Fruit fly (Drosophila melanogaster): Measurements from ENCODE around the gene Ccm3.

The Ccm3 gene

DNA sequence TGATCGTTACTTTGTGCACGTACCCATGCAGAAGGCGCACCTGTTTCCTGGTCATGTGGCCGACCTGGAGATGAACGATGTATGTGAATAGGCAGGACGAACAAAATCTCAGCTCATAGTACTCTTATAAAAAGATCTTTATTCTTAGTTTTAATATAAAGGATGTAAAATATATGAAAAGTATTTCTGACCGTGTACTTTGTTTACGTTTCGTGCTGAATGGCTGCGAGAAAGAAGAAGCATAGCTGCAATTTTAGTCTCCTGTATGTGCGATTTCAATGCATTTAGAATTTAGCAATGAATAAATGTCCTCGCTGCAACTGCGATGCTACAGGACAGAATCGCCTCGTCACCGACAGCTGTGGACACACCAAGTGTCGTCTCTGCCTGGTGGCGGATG lies 23.9 kb upstream of the Ccm3 start, which contains the start of the genes CG42726 and CG42727 (continued):
- TF ChIP-seq nmo (GFP tag; optimal IDR thresholded peaks at IDR 0.05) (peak; percentile 36), jing (GFP tag; optimal IDR thresholded peaks at IDR 0.05) (no peak), CG18262 (tag; optimal IDR thresholded peaks at IDR 0.05) (peak; percentile 14), slp2 (GFP tag; optimal IDR thresholded peaks at IDR 0.05) (no peak), CG1024 (GFP tag; IDR thresholded peaks at IDR 0.05) (no peak), CG10321 (GFP tag; IDR thresholded peaks at IDR 0.05) (no peak), CG12744 (GFP tag; optimal IDR thresholded peaks at IDR 0.05) (no peak), phol (tag; optimal IDR thresholded peaks at IDR 0.05) (peak; percentile 47), E2f1 (GFP tag; IDR thresholded peaks at IDR 0.05) (0 out of 2 replicates have a peak, but pooled peaks have one; percentile 13), CG3838 (GFP tag; optimal IDR thresholded peaks at IDR 0.05) (peak; percentile 2), CG30403 (GFP tag; optimal IDR thresholded peaks at IDR 0.05) (peak; percentile 45), lola (GFP tag; optimal IDR thresholded peaks at IDR 0.05) (peak in 1 of 3 experiments; percentile 17), HLH4C (GFP tag; IDR thresholded peaks at IDR 0.05; ENCODE audit: partially characterized antibody) (no peak), bab2 (GFP tag; optimal IDR thresholded peaks at IDR 0.05) (no peak), Eip74EF (GFP tag; optimal IDR thresholded peaks at IDR 0.05) (no peak), CG11398 (GFP tag; optimal IDR thresholded peaks at IDR 0.05) (no peak), gem (tag; optimal IDR thresholded peaks at IDR 0.05) (peak; percentile 54), pum (GFP tag; optimal IDR thresholded peaks at IDR 0.05) (no peak), sug (tag; optimal IDR thresholded peaks at IDR 0.05) (no peak), CG9932 (GFP tag; IDR thresholded peaks at IDR 0.05) (peak; percentile 53), Dbx (GFP tag; IDR thresholded peaks at IDR 0.05) (no peak), CG7839 (tag; optimal IDR thresholded peaks at IDR 0.05) (no peak), Poxn (GFP tag; IDR thresholded peaks at IDR 0.05) (no peak), CG10565 (GFP tag; optimal IDR thresholded peaks at IDR 0.05) (no peak), ranshi (GFP tag; IDR thresholded peaks at IDR 0.05) (peak; percentile 41; the same call in 1 of the 2 replicates), Hr3 (GFP tag; optimal IDR thresholded peaks at IDR 0.05) (no peak), CG32772 (GFP tag; IDR thresholded peaks at IDR 0.05) (no peak), CG10147 (GFP tag; optimal IDR thresholded peaks at IDR 0.05) (peak; percentile 50), row (GFP tag; IDR thresholded peaks at IDR 0.05) (peak; percentile 76), CTCF (GFP tag; optimal IDR thresholded peaks at IDR 0.05) (no peak), E2f2 (GFP tag; IDR thresholded peaks at IDR 0.05) (peak; percentile 16; the same call in 1 of the 2 replicates), Dek (tag; optimal IDR thresholded peaks at IDR 0.05) (no peak), ato (GFP tag; IDR thresholded peaks at IDR 0.05; ENCODE audit: partially characterized antibody) (no peak), dimm (GFP tag; IDR thresholded peaks at IDR 0.05) (no peak), CoRest (tag; optimal IDR thresholded peaks at IDR 0.05) (peak; percentile 22), NC2α (GFP tag; optimal IDR thresholded peaks at IDR 0.05) (no peak), Nf-YC (tag; optimal IDR thresholded peaks at IDR 0.05) (no peak), lilli (GFP tag; optimal IDR thresholded peaks at IDR 0.05) (peak; percentile 51), CG1647 (GFP tag; optimal IDR thresholded peaks at IDR 0.05) (peak; percentile 1), Ada2b (GFP tag; IDR thresholded peaks at IDR 0.05) (no peak), tap (tag; optimal IDR thresholded peaks at IDR 0.05) (no peak), CG15011 (GFP tag; optimal IDR thresholded peaks at IDR 0.05) (no peak), exex (tag; optimal IDR thresholded peaks at IDR 0.05) (no peak), ase (GFP tag; IDR thresholded peaks at IDR 0.05) (no peak), fru (optimal IDR thresholded peaks at IDR 0.05) (no peak), CG17359 (tag; optimal IDR thresholded peaks at IDR 0.05) (peak; percentile 28), CG15269 (tag; optimal IDR thresholded peaks at IDR 0.05) (peak; percentile 18), fd3F (GFP tag; optimal IDR thresholded peaks at IDR 0.05) (no peak), Ravus (GFP tag; IDR thresholded peaks at IDR 0.05) (no peak), Fer3 (tag; optimal IDR thresholded peaks at IDR 0.05) (peak; percentile 6), so (GFP tag; IDR thresholded peaks at IDR 0.05) (no peak), crol (GFP tag; IDR thresholded peaks at IDR 0.05) (no peak)
